Fruit fly (Drosophila melanogaster): ENCODE measurements around the gene CG15385.

Gene CG15385

DNA sequence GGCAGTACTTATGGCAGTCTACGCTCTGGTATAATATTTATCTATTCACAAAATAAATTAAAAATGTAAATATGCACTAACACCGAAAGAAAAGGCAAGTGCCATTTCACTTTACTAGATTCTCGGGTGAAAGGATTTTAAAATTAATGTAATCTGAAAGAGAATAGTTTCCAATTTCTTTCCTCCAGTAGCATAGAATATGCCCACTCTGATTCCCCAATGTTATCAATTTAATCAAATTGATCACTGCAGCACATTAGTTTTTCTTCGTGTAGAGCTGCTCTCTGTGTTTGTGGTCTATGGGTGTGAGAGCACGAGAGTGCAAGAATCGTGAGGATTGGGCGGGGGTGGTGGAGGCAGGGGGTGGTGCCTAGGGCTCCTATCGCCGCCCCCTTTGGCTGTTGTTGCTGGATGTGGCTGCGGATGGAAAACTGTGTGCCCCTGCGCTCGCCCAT is 11.2 kb downstream of the CG15385 start (continued):
- TF ChIP-seq HmgD (GFP tag; optimal IDR thresholded peaks at IDR 0.05) (no peak), Hand (GFP tag; optimal IDR thresholded peaks at IDR 0.05) (no peak), CG13894 (tag; optimal IDR thresholded peaks at IDR 0.05) (no peak), fd3F (GFP tag; optimal IDR thresholded peaks at IDR 0.05) (peak; percentile 23), dysf (GFP tag; IDR thresholded peaks at IDR 0.05) (peak; percentile 58; the same call in 1 of the 3 replicates), usp (GFP tag; optimal IDR thresholded peaks at IDR 0.05) (no peak), HHEX (GFP tag; optimal IDR thresholded peaks at IDR 0.05) (peak; percentile 64), da (GFP tag; optimal IDR thresholded peaks at IDR 0.05) (no peak), schlank (tag; optimal IDR thresholded peaks at IDR 0.05) (no peak), CG3995 (GFP tag; optimal IDR thresholded peaks at IDR 0.05) (no peak), lilli (GFP tag; optimal IDR thresholded peaks at IDR 0.05) (peak; percentile 54), Dll (GFP tag; IDR thresholded peaks at IDR 0.05; ENCODE audit: partially characterized antibody) (no peak), gcm2 (GFP tag; optimal IDR thresholded peaks at IDR 0.05) (peak; percentile 2), B-H2 (GFP tag; optimal IDR thresholded peaks at IDR 0.05) (no peak), D19A (tag; optimal IDR thresholded peaks at IDR 0.05) (peak; percentile 85), CG6272 (GFP tag; IDR thresholded peaks at IDR 0.05) (peak; percentile 65), oc (tag; optimal IDR thresholded peaks at IDR 0.05) (peak; percentile 88), onecut (GFP tag; IDR thresholded peaks at IDR 0.05) (peak; percentile 71), Gug (GFP tag; IDR thresholded peaks at IDR 0.05) (peak; percentile 42; the same call in 2 of the 4 replicates), Dp (GFP tag; optimal IDR thresholded peaks at IDR 0.05) (no peak), Jarid2 (GFP tag; optimal IDR thresholded peaks at IDR 0.05) (peak; percentile 65), phol (tag; optimal IDR thresholded peaks at IDR 0.05) (peak; percentile 90), BtbVII (GFP tag; optimal IDR thresholded peaks at IDR 0.05) (peak; percentile 71), Kr (GFP tag; optimal IDR thresholded peaks at IDR 0.05) (no peak), CG7786 (GFP tag; optimal IDR thresholded peaks at IDR 0.05) (peak; percentile 59), TFAM (GFP tag; optimal IDR thresholded peaks at IDR 0.05) (peak; percentile 67), dan (GFP tag; IDR thresholded peaks at IDR 0.05) (no peak), twi (tag; optimal IDR thresholded peaks at IDR 0.05) (peak; percentile 79), CG12155 (GFP tag; optimal IDR thresholded peaks at IDR 0.05) (peak; percentile 51), CG10274 (GFP tag; optimal IDR thresholded peaks at IDR 0.05) (peak; percentile 46), CG11723 (GFP tag; optimal IDR thresholded peaks at IDR 0.05) (peak; percentile 83), CG18476 (GFP tag; optimal IDR thresholded peaks at IDR 0.05) (peak; percentile 74), Rx (GFP tag; IDR thresholded peaks at IDR 0.05) (no peak), CG1024 (GFP tag; IDR thresholded peaks at IDR 0.05) (peak; percentile 32; the same call in 1 of the 2 replicates), CG11085 (GFP tag; IDR thresholded peaks at IDR 0.05) (no peak), ase (GFP tag; IDR thresholded peaks at IDR 0.05) (peak; percentile 66; the same call in 2 of the 3 replicates), CG15479 (GFP tag; optimal IDR thresholded peaks at IDR 0.05) (no peak), emc (GFP tag; optimal IDR thresholded peaks at IDR 0.05) (peak; percentile 8), CG12299 (tag; optimal IDR thresholded peaks at IDR 0.05) (peak; percentile 64), CG10543 (GFP tag; optimal IDR thresholded peaks at IDR 0.05) (peak; percentile 26), sc (optimal IDR thresholded peaks at IDR 0.05) (no peak), sc (GFP tag; optimal IDR thresholded peaks at IDR 0.05) (peak; percentile 96), CG13287 (GFP tag; IDR thresholded peaks at IDR 0.05; ENCODE audit: partially characterized antibody) (no peak), Sox102F (GFP tag; optimal IDR thresholded peaks at IDR 0.05) (peak; percentile 86), Aef1 (GFP tag; IDR thresholded peaks at IDR 0.05) (no peak; the same call in 2 of the 3 replicates), ro (GFP tag; IDR thresholded peaks at IDR 0.05) (no peak), hbn (GFP tag; IDR thresholded peaks at IDR 0.05; ENCODE audit: partially characterized antibody) (no peak), lov (optimal IDR thresholded peaks at IDR 0.05) (no peak), lov (GFP tag; IDR thresholded peaks at IDR 0.05) (peak; percentile 72; the same call in 1 of the 3 replicates), trh (GFP tag; optimal IDR thresholded peaks at IDR 0.05) (peak; percentile 69)
